Worm (Caenorhabditis elegans) whole organism, L2 larva: ENCODE measurements around the gene nlp-11.

Source experiments
- mbf-1 ChIP-seq: sonication (generic microtip); optimal IDR thresholded peaks from 2 replicates; lab custom pipeline; 2017; ENCODE audit warnings: missing biosample characterization, missing genetic modification characterization
- mdl-1 ChIP-seq, 2 experiments: fragments of 150-350 bp in 1 of 2; sonication (generic microtip) in 1 of 2; optimal IDR thresholded peaks; 2 replicates each; lab custom pipeline; 2017; ENCODE audit warnings: missing biosample characterization in 2 of 2, missing genetic modification characterization in 2 of 2

- TF ChIP-seq mbf-1 (tag; lab: Kevin White, UChicago) = no peak
- TF ChIP-seq mdl-1 (tag; optimal IDR thresholded peaks at IDR 0.05; lab: Kevin White, UChicago) = no peak
Observed at ce11 chrII:9655530-9656139, 36.1 kb downstream of the nlp-11 start, which contains the start of gene ZK1307.1.
